Worm (Caenorhabditis elegans) whole organism, L2 larva: ENCODE results near the gene lys-2.

ENCODE experiments used
- F13H6.1 ChIP-seq: sonication (generic microtip); optimal IDR thresholded peaks from 2 replicates; lab custom pipeline; 2016; ENCODE audit warnings: missing genetic modification characterization, missing compliant biosample characterization
- aly-2 ChIP-seq: fragments of 150-350 bp; optimal IDR thresholded peaks from 2 replicates; lab custom pipeline; 2014; ENCODE audit warnings: missing biosample characterization, missing genetic modification characterization
- crh-2 ChIP-seq: sonication (generic microtip); optimal IDR thresholded peaks from 2 replicates; lab custom pipeline; 2017; ENCODE audit warnings: missing biosample characterization, missing genetic modification characterization
- elt-1 ChIP-seq: fragments of 150-350 bp; optimal IDR thresholded peaks from 2 replicates; lab custom pipeline; 2014; ENCODE audit warnings: missing biosample characterization, missing genetic modification characterization
- lin-11 ChIP-seq: fragments of 150-350 bp; sonication (generic microtip); optimal IDR thresholded peaks from 2 replicates; lab custom pipeline; 2014; ENCODE audit warnings: missing biosample characterization, missing genetic modification characterization, inconsistent platforms, mixed read lengths
- lin-39 ChIP-seq: fragments of 150-350 bp; optimal IDR thresholded peaks from 2 replicates; lab custom pipeline; 2014; ENCODE audit warnings: missing biosample characterization, missing genetic modification reagents, missing genetic modification characterization
- mdl-1 ChIP-seq, 2 experiments: fragments of 150-350 bp in 1 of 2; sonication (generic microtip) in 1 of 2; optimal IDR thresholded peaks; 2 replicates each; lab custom pipeline; 2017; ENCODE audit warnings: missing biosample characterization in 2 of 2, missing genetic modification characterization in 2 of 2
- nhr-11 ChIP-seq: fragments of 150-350 bp; optimal IDR thresholded peaks from 2 replicates; lab custom pipeline; 2014; ENCODE audit warnings: missing biosample characterization, missing genetic modification characterization
- nhr-237 ChIP-seq: fragments of 150-350 bp; optimal IDR thresholded peaks from 2 replicates; lab custom pipeline; 2014; ENCODE audit warnings: missing biosample characterization, missing genetic modification characterization
- snpc-4 ChIP-seq: fragments of 150-350 bp; optimal IDR thresholded peaks from 2 replicates; lab custom pipeline; 2014; ENCODE audit warnings: missing biosample characterization, missing genetic modification characterization
- unc-39 ChIP-seq: fragments of 150-350 bp; optimal IDR thresholded peaks from 2 replicates; lab custom pipeline; 2014; ENCODE audit warnings: missing biosample characterization, missing genetic modification characterization
- zag-1 ChIP-seq: fragments of 150-350 bp; optimal IDR thresholded peaks from 2 replicates; lab custom pipeline; 2014; ENCODE audit warnings: missing biosample characterization, missing genetic modification characterization

ce11 chrV:10291848-10292247, 10.6 kb upstream of the lys-2 start:
- TF ChIP-seq crh-2 (no peak), snpc-4 (tag; lab: Kevin White, UChicago) (no peak), unc-39 (tag; lab: Kevin White, UChicago) (no peak), zag-1 (tag; lab: Kevin White, UChicago) (no peak), aly-2 (no peak), lin-11 (no peak), elt-1 (tag; lab: Kevin White, UChicago) (no peak), lin-39 (no peak), mdl-1 (tag; optimal IDR thresholded peaks at IDR 0.05; lab: Kevin White, UChicago) (no peak), nhr-237 (tag; lab: Kevin White, UChicago) (no peak), F13H6.1 (no peak), nhr-11 (tag; lab: Kevin White, UChicago) (no peak)
